Fruit fly (Drosophila melanogaster): ENCODE results near the gene lute.

dm6 chr3R:17409319-17409718 lies 29.6 kb downstream of the lute start, which contains the start of gene CG5860:
- no peak for TF ChIP-seq psq (optimal IDR thresholded peaks at IDR 0.05)
- TF ChIP-seq Myc (optimal IDR thresholded peaks at IDR 0.05), result no peak
- no peak for TF ChIP-seq insv (optimal IDR thresholded peaks at IDR 0.05)
- no peak for TF ChIP-seq h (optimal IDR thresholded peaks at IDR 0.05)
- no peak for TF ChIP-seq ttk (optimal IDR thresholded peaks at IDR 0.05)
- TF ChIP-seq Sin3A (optimal IDR thresholded peaks at IDR 0.05), result no peak

Data from Kc167 (cell line).